Fruit fly (Drosophila melanogaster) whole organism, embryonic: ENCODE results near the gene MED28.

Experiments
- Ada2b ChIP-seq: fragments of 200-800 bp; sonication (Bioruptor generic); IDR thresholded peaks from 2 replicates; pipeline ENCODE4 v1.3.6; 2022; ENCODE audit warnings: missing biosample characterization, missing genetic modification characterization
- Bdp1 ChIP-seq: fragments of 200-800 bp; sonication (Bioruptor generic); optimal IDR thresholded peaks from 3 replicates; lab custom pipeline; 2016; ENCODE audit warnings: missing biosample characterization, missing genetic modification characterization
- CG10979 ChIP-seq: fragments of 200-800 bp; sonication (Bioruptor generic); optimal IDR thresholded peaks from 2 replicates; lab custom pipeline; 2018; ENCODE audit warnings: missing biosample characterization, mild to moderate bottlenecking, missing genetic modification characterization, moderate library complexity
- CG1233 ChIP-seq: fragments of 200-800 bp; sonication (Bioruptor generic); optimal IDR thresholded peaks from 4 replicates; lab custom pipeline; 2018; ENCODE audit warnings: missing biosample characterization, mild to moderate bottlenecking, missing genetic modification characterization
- CG13296 ChIP-seq: fragments of 200-800 bp; sonication (Bioruptor generic); optimal IDR thresholded peaks from 3 replicates; lab custom pipeline; 2018; ENCODE audit warnings: missing biosample characterization, mild to moderate bottlenecking, missing genetic modification characterization
- CG16779 ChIP-seq: fragments of 200-800 bp; sonication (Bioruptor generic); IDR thresholded peaks from 2 replicates; pipeline ENCODE4 v1.3.6; 2022; ENCODE audit warnings: missing biosample characterization, missing genetic modification characterization
- CG17829 ChIP-seq: fragments of 200-800 bp; optimal IDR thresholded peaks from 2 replicates; lab custom pipeline; 2019; ENCODE audit warnings: missing biosample characterization, mild to moderate bottlenecking, missing genetic modification characterization, moderate library complexity
- CG18619 ChIP-seq: fragments of 200-800 bp; sonication (Bioruptor generic); optimal IDR thresholded peaks from 3 replicates; lab custom pipeline; 2017; ENCODE audit warnings: missing biosample characterization, mild to moderate bottlenecking, missing genetic modification characterization
- CG2129 ChIP-seq: fragments of 200-800 bp; sonication (Bioruptor generic); IDR thresholded peaks from 2 replicates; pipeline ENCODE4 v1.3.6; 2022; ENCODE audit warnings: missing biosample characterization, missing genetic modification characterization; ENCODE audit not compliant: partially characterized antibody
- CG31388 ChIP-seq: fragments of 200-800 bp; sonication (Bioruptor generic); optimal IDR thresholded peaks from 2 replicates; lab custom pipeline; 2016; ENCODE audit warnings: missing biosample characterization, missing genetic modification characterization
- CG4282 ChIP-seq: fragments of 200-800 bp; sonication (Bioruptor generic); optimal IDR thresholded peaks from 2 replicates; lab custom pipeline; 2016; ENCODE audit warnings: missing biosample characterization, missing genetic modification characterization
- CG4360 ChIP-seq: fragments of 200-800 bp; sonication (Bioruptor generic); IDR thresholded peaks from 2 replicates; pipeline ENCODE4 v1.3.6; 2022; ENCODE audit warnings: missing biosample characterization, missing genetic modification characterization
- CG7271 ChIP-seq: fragments of 200-800 bp; sonication (Bioruptor generic); optimal IDR thresholded peaks from 2 replicates; lab custom pipeline; 2018; ENCODE audit warnings: missing biosample characterization, mild to moderate bottlenecking, missing genetic modification characterization, moderate library complexity
- CG7839 ChIP-seq: fragments of 200-800 bp; sonication (Bioruptor generic); optimal IDR thresholded peaks from 3 replicates; lab custom pipeline; 2018; ENCODE audit warnings: missing biosample characterization, mild to moderate bottlenecking, missing genetic modification characterization, moderate library complexity
- CG7987 ChIP-seq: fragments of 200-800 bp; sonication (Bioruptor generic); optimal IDR thresholded peaks from 2 replicates; lab custom pipeline; 2018; ENCODE audit warnings: missing biosample characterization, mild to moderate bottlenecking, missing genetic modification characterization, moderate library complexity
- CG8089 ChIP-seq: fragments of 200-800 bp; sonication (Bioruptor generic); optimal IDR thresholded peaks from 3 replicates; lab custom pipeline; 2016; ENCODE audit warnings: missing biosample characterization, missing genetic modification characterization
- CG8290 ChIP-seq, 3 experiments: fragments of 200-800 bp; sonication (Bioruptor generic); optimal IDR thresholded peaks; 2 replicates each; lab custom pipeline; 2016 to 2019; ENCODE audit warnings: missing biosample characterization in 3 of 3, missing genetic modification characterization in 3 of 3, mild to moderate bottlenecking in 2 of 3, moderate library complexity in 1 of 3
- CG9797 ChIP-seq: fragments of 200-800 bp; sonication (Bioruptor generic); optimal IDR thresholded peaks from 3 replicates; lab custom pipeline; 2018; ENCODE audit warnings: missing biosample characterization, mild to moderate bottlenecking, missing genetic modification characterization
- CG9817 ChIP-seq: fragments of 200-800 bp; sonication (Bioruptor generic); optimal IDR thresholded peaks from 2 replicates; lab custom pipeline; 2018; ENCODE audit warnings: missing biosample characterization, mild to moderate bottlenecking, missing genetic modification characterization, moderate library complexity
- CTCF ChIP-seq: fragments of 200-800 bp; sonication (Bioruptor generic); optimal IDR thresholded peaks from 2 replicates; lab custom pipeline; 2017; ENCODE audit warnings: missing biosample characterization, mild to moderate bottlenecking, missing genetic modification characterization, moderate library complexity
- D19A ChIP-seq: fragments of 200-800 bp; optimal IDR thresholded peaks from 3 replicates; lab custom pipeline; 2019; ENCODE audit warnings: missing biosample characterization, mild to moderate bottlenecking, missing genetic modification characterization, moderate library complexity
- Dll ChIP-seq: fragments of 200-800 bp; sonication (Bioruptor generic); IDR thresholded peaks from 4 replicates; pipeline ENCODE4 v1.3.6; 2022; ENCODE audit warnings: missing biosample characterization, missing genetic modification characterization; ENCODE audit not compliant: partially characterized antibody
- E2f2 ChIP-seq: fragments of 200-800 bp; sonication (Bioruptor generic); IDR thresholded peaks from 2 replicates; pipeline ENCODE4 v1.3.6; 2022; ENCODE audit warnings: missing biosample characterization, missing genetic modification characterization
- HHEX ChIP-seq: fragments of 200-800 bp; sonication (Bioruptor generic); optimal IDR thresholded peaks from 3 replicates; lab custom pipeline; 2017; ENCODE audit warnings: missing biosample characterization, mild to moderate bottlenecking, missing genetic modification characterization, missing genetic modification reagents
- HLH3B ChIP-seq: fragments of 200-800 bp; sonication (Bioruptor generic); IDR thresholded peaks from 2 replicates; pipeline ENCODE4 v1.3.6; 2022; ENCODE audit warnings: missing biosample characterization, missing genetic modification characterization
- Hr51 ChIP-seq, 2 experiments: fragments of 200-800 bp; sonication (Bioruptor generic); optimal IDR thresholded peaks; 2 replicates in 1 of 2; 3 replicates in 1 of 2; lab custom pipeline; 2016 to 2018; ENCODE audit warnings: missing biosample characterization in 2 of 2, missing genetic modification characterization in 2 of 2, mild to moderate bottlenecking in 1 of 2, moderate library complexity in 1 of 2
- Ravus ChIP-seq: fragments of 200-800 bp; sonication (Bioruptor generic); IDR thresholded peaks from 2 replicates; pipeline ENCODE4 v1.3.6; 2022; ENCODE audit warnings: missing biosample characterization, missing genetic modification characterization
- Side ChIP-seq: fragments of 200-800 bp; sonication (Bioruptor generic); optimal IDR thresholded peaks from 2 replicates; lab custom pipeline; 2016; ENCODE audit warnings: missing biosample characterization, missing genetic modification characterization
- Spps ChIP-seq: fragments of 200-800 bp; sonication (Bioruptor generic); optimal IDR thresholded peaks from 2 replicates; lab custom pipeline; 2018; ENCODE audit warnings: missing biosample characterization, mild to moderate bottlenecking, missing genetic modification characterization
- Trl ChIP-seq, 3 experiments: fragments of >200 bp in 2 of 3; fragments of 200-800 bp in 1 of 3; sonication (Bioruptor generic) in 1 of 3; optimal IDR thresholded peaks; 2 replicates in 1 of 3; 3 replicates in 2 of 3; lab custom pipeline; 2016 to 2017; ENCODE audit warnings: missing biosample characterization in 1 of 3, missing genetic modification characterization in 1 of 3
- al ChIP-seq: fragments of 200-800 bp; sonication (Bioruptor generic); IDR thresholded peaks from 2 replicates; pipeline ENCODE4 v1.3.6; 2022; ENCODE audit warnings: missing biosample characterization, missing genetic modification characterization
- bowl ChIP-seq: fragments of 200-800 bp; sonication (Bioruptor generic); IDR thresholded peaks from 2 replicates; pipeline ENCODE4 v1.3.6; 2022; ENCODE audit warnings: missing biosample characterization, missing genetic modification characterization
- croc ChIP-seq: fragments of 200-800 bp; sonication (Bioruptor generic); conservative IDR thresholded peaks from 3 replicates; pipeline ENCODE4 v1.3.6; 2022; ENCODE audit warnings: missing biosample characterization, missing genetic modification characterization
- ftz-f1 ChIP-seq: fragments of 200-800 bp; sonication (Bioruptor generic); optimal IDR thresholded peaks from 2 replicates; lab custom pipeline; 2016; ENCODE audit warnings: missing biosample characterization, missing genetic modification characterization
- her ChIP-seq: fragments of 200-800 bp; sonication (Bioruptor generic); optimal IDR thresholded peaks from 2 replicates; lab custom pipeline; 2016; ENCODE audit warnings: missing biosample characterization, missing genetic modification characterization
- lbe ChIP-seq: fragments of 200-800 bp; sonication (Bioruptor generic); optimal IDR thresholded peaks from 2 replicates; lab custom pipeline; 2016; ENCODE audit warnings: missing biosample characterization, mild to moderate bottlenecking, missing genetic modification characterization
- luna ChIP-seq: fragments of 200-800 bp; sonication (Bioruptor generic); optimal IDR thresholded peaks from 2 replicates; lab custom pipeline; 2016; ENCODE audit warnings: missing biosample characterization, missing genetic modification characterization
- pan ChIP-seq, 4 experiments: fragments of >200 bp in 3 of 4; fragments of 200-800 bp in 1 of 4; sonication (Bioruptor generic) in 1 of 4; optimal IDR thresholded peaks in 3 of 4; IDR thresholded peaks in 1 of 4; 2 replicates each; pipeline versions ENCODE4 v1.3.6 to Lab custom; 2017 to 2022; ENCODE audit warnings: missing biosample characterization in 2 of 4, missing genetic modification characterization in 2 of 4, mixed read lengths in 1 of 4
- peb ChIP-seq: fragments of 200-800 bp; sonication (Bioruptor generic); IDR thresholded peaks from 2 replicates; pipeline ENCODE4 v1.3.6; 2022; ENCODE audit warnings: missing biosample characterization, missing genetic modification characterization
- prd ChIP-seq, 3 experiments: fragments of >200 bp in 2 of 3; fragments of 200-800 bp in 1 of 3; sonication (Bioruptor generic) in 1 of 3; optimal IDR thresholded peaks in 2 of 3; IDR thresholded peaks in 1 of 3; 2 replicates in 2 of 3; 3 replicates in 1 of 3; pipeline versions ENCODE4 v1.3.6 to Lab custom; 2017 to 2022; ENCODE audit warnings: missing biosample characterization in 1 of 3, missing genetic modification characterization in 1 of 3
- salm ChIP-seq: fragments of 200-800 bp; sonication (Bioruptor generic); optimal IDR thresholded peaks from 2 replicates; lab custom pipeline; 2018; ENCODE audit warnings: missing biosample characterization, mild to moderate bottlenecking, missing genetic modification characterization
- slbo ChIP-seq: fragments of 200-800 bp; sonication (Bioruptor generic); IDR thresholded peaks from 2 replicates; pipeline ENCODE4 v1.3.6; 2022; ENCODE audit warnings: missing biosample characterization, missing genetic modification characterization
- slp2 ChIP-seq: fragments of 200-800 bp; sonication (Bioruptor generic); optimal IDR thresholded peaks from 2 replicates; lab custom pipeline; 2016; ENCODE audit warnings: missing biosample characterization, missing genetic modification characterization
- sob ChIP-seq: fragments of 200-800 bp; sonication (Bioruptor generic); IDR thresholded peaks from 2 replicates; pipeline ENCODE4 v1.3.6; 2022; ENCODE audit warnings: missing biosample characterization, missing genetic modification characterization
- sqz ChIP-seq: fragments of 200-800 bp; sonication (Bioruptor generic); optimal IDR thresholded peaks from 3 replicates; lab custom pipeline; 2018; ENCODE audit warnings: missing biosample characterization, mild to moderate bottlenecking, missing genetic modification characterization
- tgo ChIP-seq: fragments of 200-800 bp; sonication (Bioruptor generic); IDR thresholded peaks from 3 replicates; pipeline ENCODE4 v1.3.6; 2022; ENCODE audit warnings: missing biosample characterization, missing genetic modification characterization
- vvl ChIP-seq: fragments of 200-800 bp; sonication (Bioruptor generic); IDR thresholded peaks from 2 replicates; pipeline ENCODE4 v1.3.6; 2022; ENCODE audit warnings: missing biosample characterization, missing genetic modification characterization
- wek ChIP-seq: fragments of 200-800 bp; sonication (Bioruptor generic); optimal IDR thresholded peaks from 3 replicates; lab custom pipeline; 2018; ENCODE audit warnings: missing biosample characterization, mild to moderate bottlenecking, missing genetic modification characterization, moderate library complexity

Gene MED28

DNA sequence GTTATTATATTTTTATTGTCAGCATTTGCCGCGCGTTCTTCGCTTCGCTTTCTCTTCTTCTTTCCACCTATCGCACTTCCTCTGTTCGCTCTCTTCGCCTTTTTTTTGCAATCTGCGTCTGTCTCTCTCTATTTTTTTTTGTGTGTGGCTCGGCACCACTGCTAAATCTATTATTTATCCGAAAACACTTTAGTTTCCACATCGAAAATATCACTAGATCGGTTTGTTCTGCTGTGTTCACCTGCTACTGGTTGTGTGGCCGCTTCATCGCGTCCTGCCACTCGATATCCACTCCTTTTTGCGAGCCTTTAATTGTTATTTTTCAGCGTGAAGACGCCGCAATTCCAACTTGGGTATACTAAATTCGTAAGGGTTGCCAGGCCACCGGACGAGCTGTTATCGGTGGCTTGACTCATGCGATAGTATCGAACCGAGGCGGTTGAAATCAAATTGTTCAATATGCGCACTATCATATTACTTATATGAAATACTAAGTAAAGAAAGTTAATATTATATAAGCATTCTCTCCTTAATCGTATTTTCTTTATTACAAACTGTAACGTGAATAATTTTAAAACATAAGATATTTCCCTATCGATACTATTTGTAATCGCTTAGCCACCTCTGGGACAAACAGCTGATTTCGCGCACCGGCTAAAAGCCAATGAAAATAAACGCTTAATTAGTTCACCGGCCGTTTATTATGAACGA, 5.8 kb downstream of the MED28 start, which contains the start of the genes XNP, CG42488 and CG5116 (continued):
- TF ChIP-seq CG8290 (GFP tag; optimal IDR thresholded peaks at IDR 0.05; lab: Kevin White, UChicago) (no peak), CG8290 (tag; optimal IDR thresholded peaks at IDR 0.05; lab: Kevin White, UChicago) (no peak), CG4282 (GFP tag; lab: Kevin White, UChicago) (no peak), CG31388 (GFP tag; lab: Kevin White, UChicago) (no peak), CG8089 (GFP tag; lab: Kevin White, UChicago) (no peak), sqz (GFP tag; lab: Kevin White, UChicago) (peak; percentile 98), vvl (peak; percentile 61; the same call in 1 of the 2 replicates), pan (optimal IDR thresholded peaks at IDR 0.05; lab: Kevin White, UChicago) (no peak), pan (GFP tag; optimal IDR thresholded peaks at IDR 0.05 in 1 of 2, IDR thresholded peaks at IDR 0.05 in 1 of 2) (no peak), luna (GFP tag; lab: Kevin White, UChicago) (no peak), CTCF (GFP tag; lab: Kevin White, UChicago) (no peak), CG7271 (tag; lab: Kevin White, UChicago) (no peak), Spps (tag; lab: Kevin White, UChicago) (no peak), HHEX (GFP tag; lab: Kevin White, UChicago) (no peak), CG13296 (peak; percentile 30), CG2129 (GFP tag; lab: Robert Waterston, UW) (peak; percentile 99), lbe (GFP tag; lab: Kevin White, UChicago) (peak; percentile 53), her (GFP tag; lab: Kevin White, UChicago) (no peak), CG7987 (GFP tag; lab: Kevin White, UChicago) (no peak), CG1233 (GFP tag; lab: Kevin White, UChicago) (peak; percentile 39), slp2 (no peak), slbo (GFP tag; lab: Robert Waterston, UW) (peak; percentile 82), CG17829 (tag; lab: Kevin White, UChicago) (peak; percentile 66), ftz-f1 (GFP tag; lab: Kevin White, UChicago) (peak; percentile 23), wek (GFP tag; lab: Kevin White, UChicago) (no peak), CG9797 (GFP tag; lab: Kevin White, UChicago) (peak; percentile 49), CG4360 (GFP tag; lab: Robert Waterston, UW) (no peak), bowl (GFP tag; lab: Robert Waterston, UW) (no peak), CG10979 (peak; percentile 41), peb (GFP tag; lab: Robert Waterston, UW) (no peak), croc (GFP tag; lab: Robert Waterston, UW) (no peak), HLH3B (peak; percentile 27; the same call in 1 of the 2 replicates), salm (tag; lab: Kevin White, UChicago) (no peak), E2f2 (GFP tag; lab: Robert Waterston, UW) (peak; percentile 62; the same call in 1 of the 2 replicates), prd (optimal IDR thresholded peaks at IDR 0.05; lab: Kevin White, UChicago) (no peak), prd (GFP tag; IDR thresholded peaks at IDR 0.05; lab: Robert Waterston, UW) (peak; percentile 62), Dll (GFP tag; lab: Robert Waterston, UW) (peak; percentile 100), CG16779 (GFP tag; lab: Robert Waterston, UW) (no peak), Bdp1 (GFP tag; lab: Kevin White, UChicago) (no peak), D19A (tag; lab: Kevin White, UChicago) (no peak), al (peak; percentile 69), tgo (GFP tag; lab: Robert Waterston, UW) (peak; percentile 32; the same call in 1 of the 3 replicates), CG7839 (tag; lab: Kevin White, UChicago) (no peak), CG18619 (GFP tag; lab: Kevin White, UChicago) (peak; percentile 31), Trl (optimal IDR thresholded peaks at IDR 0.05; lab: Kevin White, UChicago) (peak in 1 of 2 experiments; percentile 54), Trl (GFP tag; optimal IDR thresholded peaks at IDR 0.05; lab: Kevin White, UChicago) (no peak), Ravus (GFP tag; lab: Robert Waterston, UW) (no peak), Ada2b (no peak), Side (GFP tag; lab: Kevin White, UChicago) (no peak), Hr51 (GFP tag; optimal IDR thresholded peaks at IDR 0.05; lab: Kevin White, UChicago) (peak in 1 of 2 experiments; percentile 58), CG9817 (tag; lab: Kevin White, UChicago) (peak; percentile 73), sob (GFP tag; lab: Robert Waterston, UW) (peak; percentile 49)
